Comparison of ENCODE assay signal across 3 fruit fly cellular contexts in the genomic region with DNA sequence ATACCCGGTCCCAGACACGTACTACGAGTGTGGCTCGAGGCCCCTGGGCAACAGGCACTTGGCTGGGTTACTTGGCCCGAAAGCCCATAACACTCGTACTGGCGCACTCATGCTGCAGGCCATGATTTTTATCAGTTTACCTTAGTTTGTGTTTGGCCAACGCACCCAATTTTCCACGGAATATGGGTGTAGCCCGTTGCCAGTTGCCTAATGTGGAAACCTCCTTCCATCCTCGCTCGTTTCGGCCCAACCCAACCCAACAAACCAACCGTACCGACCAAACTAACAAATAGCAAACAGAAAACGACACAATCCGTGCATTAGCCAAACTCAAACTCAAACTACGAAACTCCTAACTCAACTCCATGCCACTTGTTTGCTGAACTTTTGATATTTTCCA.
TF ChIP-seq lines count a peak whose summit lies in the region.

No protein-coding gene starts in this region.

- no peak for TF ChIP-seq CTCF in whole organism, embryonic (GFP tag; optimal IDR thresholded peaks at IDR 0.05; lab: Kevin White, UChicago)

TF ChIP-seq in whole organism, embryonic, 481 proteins besides CTCF, POLR2A, EP300 and RAD21 (continues in another document):
- no peak for TF ChIP-seq stwl (tag; optimal IDR thresholded peaks at IDR 0.05; lab: Kevin White, UChicago)
- TF ChIP-seq CG14441 (GFP tag; IDR thresholded peaks at IDR 0.05; lab: Robert Waterston, UW) = 0 out of 2 replicates have a peak, but pooled peaks have one; percentile 20
- TF ChIP-seq kni (GFP tag; optimal IDR thresholded peaks at IDR 0.05; lab: Kevin White, UChicago) = peak; percentile 56
- no peak for TF ChIP-seq CG1603 (tag; optimal IDR thresholded peaks at IDR 0.05; lab: Kevin White, UChicago)
- TF ChIP-seq Dek (tag; optimal IDR thresholded peaks at IDR 0.05; lab: Kevin White, UChicago) = no peak
- TF ChIP-seq CG16863 (GFP tag; optimal IDR thresholded peaks at IDR 0.05; lab: Kevin White, UChicago) = no peak
- no peak for TF ChIP-seq CG15696 (tag; optimal IDR thresholded peaks at IDR 0.05; lab: Kevin White, UChicago)
- TF ChIP-seq trh (GFP tag; optimal IDR thresholded peaks at IDR 0.05; lab: Kevin White, UChicago) = no peak
- no peak for TF ChIP-seq Oli (tag; optimal IDR thresholded peaks at IDR 0.05; lab: Kevin White, UChicago)
- peak; percentile 58 for TF ChIP-seq CG15269 (tag; optimal IDR thresholded peaks at IDR 0.05; lab: Kevin White, UChicago)
- 0 out of 2 replicates have a peak, but pooled peaks have one; percentile 11 for TF ChIP-seq sob (GFP tag; IDR thresholded peaks at IDR 0.05; lab: Robert Waterston, UW)
- TF ChIP-seq cato (GFP tag; optimal IDR thresholded peaks at IDR 0.05; lab: Kevin White, UChicago; ENCODE audit: borderline replicate concordance) = no peak
- peak; percentile 5; the same call in 1 of the 3 replicates for TF ChIP-seq Mrtf (GFP tag; IDR thresholded peaks at IDR 0.05; lab: Robert Waterston, UW)
- TF ChIP-seq sisA (GFP tag; IDR thresholded peaks at IDR 0.05; lab: Robert Waterston, UW) = no peak
- peak; percentile 43; the same call in 1 of the 3 replicates for TF ChIP-seq CG11456 (GFP tag; IDR thresholded peaks at IDR 0.05; lab: Robert Waterston, UW)
- TF ChIP-seq Nf-YA (GFP tag; IDR thresholded peaks at IDR 0.05; lab: Robert Waterston, UW) = 0 out of 2 replicates have a peak, but pooled peaks have one; percentile 10
- TF ChIP-seq ftz-f1 (GFP tag; optimal IDR thresholded peaks at IDR 0.05; lab: Kevin White, UChicago) = no peak
- TF ChIP-seq seq (GFP tag; IDR thresholded peaks at IDR 0.05; lab: Robert Waterston, UW) = 0 out of 2 replicates have a peak, but pooled peaks have one; percentile 24
- peak; percentile 17; the same call in 1 of the 3 replicates for TF ChIP-seq dysf (GFP tag; IDR thresholded peaks at IDR 0.05; lab: Robert Waterston, UW)
- peak; percentile 17; the same call in 1 of the 2 replicates for TF ChIP-seq inv (GFP tag; IDR thresholded peaks at IDR 0.05; lab: Robert Waterston, UW; ENCODE audit: partially characterized antibody)
- TF ChIP-seq z (GFP tag; IDR thresholded peaks at IDR 0.05; lab: Robert Waterston, UW) = 0 out of 3 replicates have a peak, but pooled peaks have one; percentile 8
- peak; percentile 3 for TF ChIP-seq lab (GFP tag; optimal IDR thresholded peaks at IDR 0.05; lab: Kevin White, UChicago)
- 0 out of 2 replicates have a peak, but pooled peaks have one; percentile 24 for TF ChIP-seq CG32772 (GFP tag; IDR thresholded peaks at IDR 0.05; lab: Robert Waterston, UW)
- TF ChIP-seq Med (GFP tag; lab: Kevin White, UChicago) = peak; percentile 63
- no peak for TF ChIP-seq MBD-R2 (GFP tag; IDR thresholded peaks at IDR 0.05; lab: Robert Waterston, UW)

TF ChIP-seq in whole organism, prepupa, 60 proteins besides CTCF, POLR2A, EP300 and RAD21:
- TF ChIP-seq CG6163 (GFP tag; IDR thresholded peaks at IDR 0.05; lab: Robert Waterston, UW) = 0 out of 3 replicates have a peak, but pooled peaks have one; percentile 45
- no peak for TF ChIP-seq Smox (GFP tag; optimal IDR thresholded peaks at IDR 0.05; lab: Kevin White, UChicago)
TF ChIP-seq in whole organism, prepupa: peak in this region for 1.

TF ChIP-seq in whole organism, pupa, 21 proteins besides CTCF, POLR2A, EP300 and RAD21:
- TF ChIP-seq CG14655 (GFP tag; optimal IDR thresholded peaks at IDR 0.05; lab: Kevin White, UChicago) = no peak
- TF ChIP-seq CG4496 (GFP tag; IDR thresholded peaks at IDR 0.05; lab: Robert Waterston, UW) = peak; percentile 32; the same call in 1 of the 3 replicates
